Fruit fly (Drosophila melanogaster) Kc167 (cell line): ENCODE measurements around the gene Tango14.

Experiments used
- Myc ChIP-seq: fragments of >200 bp; optimal IDR thresholded peaks from 2 replicates; lab custom pipeline; 2017; ENCODE audit warnings: missing external identifiers
- Sin3A ChIP-seq: fragments of >200 bp; optimal IDR thresholded peaks from 2 replicates; lab custom pipeline; 2018; ENCODE audit warnings: missing external identifiers
- h ChIP-seq: fragments of >200 bp; optimal IDR thresholded peaks from 3 replicates; lab custom pipeline; 2018; ENCODE audit warnings: missing external identifiers
- insv ChIP-seq: fragments of >200 bp; optimal IDR thresholded peaks from 3 replicates; lab custom pipeline; 2018; ENCODE audit warnings: missing external identifiers
- psq ChIP-seq: fragments of >200 bp; optimal IDR thresholded peaks from 2 replicates; lab custom pipeline; 2017; ENCODE audit warnings: missing external identifiers
- ttk ChIP-seq: sonication (Bioruptor generic); optimal IDR thresholded peaks from 2 replicates; lab custom pipeline; 2017; ENCODE audit warnings: missing external identifiers

The Tango14 gene

DNA sequence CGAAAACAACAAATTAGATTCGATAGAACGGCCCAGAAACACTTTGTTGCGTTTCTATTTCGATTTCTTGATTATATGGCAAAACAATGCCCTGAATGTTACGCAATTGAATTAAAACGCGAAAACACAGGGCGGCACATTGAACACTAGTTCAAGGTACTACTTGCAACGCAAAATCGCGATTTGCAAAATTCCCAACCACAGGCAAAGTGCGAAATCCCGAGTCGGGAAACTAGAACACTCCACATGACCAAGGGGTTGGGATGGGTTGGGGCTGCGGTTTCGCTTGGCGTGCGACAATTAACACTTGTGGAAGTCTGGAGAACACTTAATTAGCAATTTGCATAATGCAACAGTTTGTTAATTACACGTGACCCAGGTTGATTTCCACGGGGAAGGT lies 34.2 kb upstream of the Tango14 start:
- TF ChIP-seq h (no peak), psq (no peak), Sin3A (lab: Kevin White, UChicago) (no peak), Myc (lab: Kevin White, UChicago) (no peak), ttk (lab: Kevin White, UChicago) (no peak), insv (lab: Kevin White, UChicago) (no peak)

DNA sequence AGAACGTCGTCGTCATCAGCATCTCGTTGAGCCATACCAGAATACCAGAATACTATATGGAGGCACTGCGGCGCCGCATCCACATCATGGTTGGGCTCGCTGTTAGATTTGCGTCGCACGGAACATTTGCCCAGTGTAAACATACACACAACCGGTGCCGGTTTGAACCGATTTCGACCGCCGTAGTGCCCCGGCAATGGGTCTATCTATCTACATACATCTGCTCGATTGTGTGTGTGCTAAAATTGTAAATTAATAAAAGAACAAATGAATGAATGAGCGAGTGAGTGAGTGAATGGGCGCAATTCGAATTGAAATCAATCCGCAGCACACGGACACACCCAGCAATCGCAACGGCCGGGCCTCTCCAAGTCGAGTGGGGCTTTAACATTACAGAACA lies 33.0 kb upstream of the Tango14 start:
- TF ChIP-seq insv (lab: Kevin White, UChicago) (no peak), Sin3A (lab: Kevin White, UChicago) (no peak), h (no peak), Myc (lab: Kevin White, UChicago) (no peak), psq (no peak), ttk (lab: Kevin White, UChicago) (no peak)

DNA sequence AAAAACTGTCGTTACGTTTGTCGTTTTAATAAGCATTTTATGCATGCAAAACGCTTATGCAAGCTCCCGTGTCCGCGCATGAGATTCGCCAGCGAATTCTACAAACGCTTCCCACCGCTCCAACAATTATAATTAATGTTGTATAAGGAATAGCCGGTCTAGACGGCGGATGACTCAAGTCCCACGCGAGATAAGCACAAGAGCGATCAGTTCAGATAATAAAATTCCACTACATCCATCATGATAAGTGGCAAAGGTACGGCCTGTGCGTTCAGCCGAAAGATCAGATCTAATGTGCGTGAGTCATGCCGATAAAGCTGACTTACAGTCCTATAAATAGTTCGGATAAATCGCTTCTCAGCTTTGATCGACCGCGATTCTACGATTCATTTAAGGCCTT lies 31.9 kb upstream of the Tango14 start:
- TF ChIP-seq Myc (lab: Kevin White, UChicago), result no peak
- TF ChIP-seq ttk (lab: Kevin White, UChicago), result no peak
- TF ChIP-seq Sin3A (lab: Kevin White, UChicago), result no peak
- no peak for TF ChIP-seq insv (lab: Kevin White, UChicago)
- no peak for TF ChIP-seq h
- TF ChIP-seq psq, result no peak

DNA sequence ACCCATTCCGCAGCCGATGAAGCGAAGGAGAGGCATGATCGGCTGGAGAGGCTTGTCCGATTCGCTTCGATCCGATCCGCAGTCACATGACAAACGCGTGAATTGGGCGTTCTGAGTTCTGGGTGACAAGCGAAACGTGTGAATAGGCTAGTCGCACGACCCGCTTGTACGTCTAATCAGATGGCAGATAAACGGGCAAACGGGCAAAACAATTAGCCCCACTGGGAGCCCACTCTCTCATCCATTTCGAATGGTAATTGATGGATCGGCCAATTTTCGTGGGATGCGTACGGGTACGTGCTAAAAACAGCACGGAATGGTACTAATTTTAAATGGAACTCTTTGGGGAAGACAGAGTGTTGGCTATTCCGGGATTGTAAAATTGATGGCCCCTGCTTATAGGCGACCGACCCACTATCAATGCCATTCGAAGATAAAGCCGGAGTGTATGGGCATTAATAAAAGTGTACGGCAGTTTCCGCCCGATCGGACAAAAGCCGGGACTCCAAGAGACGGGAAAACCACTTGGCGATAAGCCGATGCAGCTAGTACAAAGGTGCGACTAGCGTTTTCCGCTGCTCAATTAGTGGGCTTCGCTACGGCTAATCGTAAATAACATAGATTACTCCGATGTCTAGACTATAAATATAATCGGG lies 30.9 kb upstream of the Tango14 start:
- TF ChIP-seq ttk (lab: Kevin White, UChicago) (no peak), Sin3A (lab: Kevin White, UChicago) (no peak), h (no peak), Myc (lab: Kevin White, UChicago) (no peak), psq (no peak), insv (lab: Kevin White, UChicago) (no peak)

DNA sequence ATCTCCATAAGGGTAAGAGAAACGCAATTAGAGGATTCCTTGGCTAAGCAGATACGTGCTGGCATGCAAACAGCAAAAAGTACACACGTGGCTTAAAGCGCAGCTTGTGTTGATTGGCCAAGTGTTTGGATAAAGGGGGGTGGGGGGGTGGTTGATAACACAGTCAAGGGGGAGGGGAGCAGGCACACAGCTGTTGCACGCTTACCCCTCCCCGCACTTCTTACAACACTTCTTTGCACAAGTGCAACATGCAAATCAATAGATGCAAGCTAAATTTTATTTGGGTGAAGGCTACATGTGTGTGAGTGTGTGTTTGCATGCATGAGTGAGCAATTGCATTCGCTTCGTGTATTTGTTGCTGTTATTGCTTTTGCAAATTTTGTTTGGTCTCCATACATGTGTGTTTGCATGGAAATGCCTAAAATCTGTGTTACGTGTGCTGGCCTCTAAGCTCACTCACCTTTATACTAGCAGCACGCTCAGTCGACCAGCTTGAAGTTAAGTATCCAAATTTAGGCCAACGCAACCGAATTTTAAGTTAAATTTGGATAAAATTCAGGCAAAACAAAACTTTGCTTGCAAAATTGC lies 30.0 kb upstream of the Tango14 start:
- TF ChIP-seq h (no peak), ttk (lab: Kevin White, UChicago) (no peak), Myc (lab: Kevin White, UChicago) (no peak), insv (lab: Kevin White, UChicago) (no peak), Sin3A (lab: Kevin White, UChicago) (no peak), psq (no peak)

DNA sequence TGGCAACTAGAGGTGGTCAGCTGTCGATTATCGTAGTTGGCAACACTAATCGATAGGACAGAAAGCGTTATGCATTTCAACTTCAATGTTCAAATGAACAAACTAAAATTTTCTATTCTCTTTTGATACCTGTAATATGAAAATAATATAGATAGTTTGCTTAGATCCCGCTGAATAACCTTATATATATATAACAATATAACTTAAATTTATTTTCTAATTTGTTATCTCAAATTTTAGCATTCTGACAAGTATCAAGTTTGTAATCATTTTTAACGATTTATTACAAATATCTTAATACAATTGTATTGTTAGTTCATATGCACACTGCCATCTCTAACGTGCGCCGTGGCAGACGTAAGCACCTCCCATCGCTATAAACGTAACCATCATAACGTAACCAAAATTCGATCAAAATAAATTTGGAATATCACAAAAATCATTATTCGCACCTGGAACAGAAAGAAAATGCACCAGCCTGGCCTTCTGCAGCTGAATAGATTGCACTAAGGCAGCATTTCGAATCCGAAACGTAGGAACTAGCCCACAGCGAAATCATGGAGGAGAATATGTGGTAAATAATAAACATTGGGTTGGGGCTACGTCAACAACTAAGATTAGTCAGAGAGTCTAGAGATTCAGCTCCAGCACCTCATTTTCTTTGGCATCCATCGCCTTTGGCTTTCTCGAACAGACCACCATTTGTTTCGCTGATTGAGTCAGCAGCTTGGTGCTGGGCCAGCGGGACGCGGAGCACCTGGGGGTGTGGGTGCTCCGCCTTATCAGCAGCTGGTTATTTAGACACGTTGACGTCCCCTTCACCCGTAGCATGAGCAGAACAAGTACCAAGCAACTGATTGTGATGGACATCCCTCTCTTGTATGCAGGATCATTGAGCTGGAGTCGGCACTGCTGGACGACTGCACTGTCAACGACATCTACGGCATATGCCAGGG lies 29.3 kb upstream of the Tango14 start, which contains the start of the genes Pino and TBC1D23:
TSS of gene Pino (minus strand) at position 22 of the 956 bp plus-strand sequence.
TSS of gene TBC1D23 (plus strand) at position 385 of the 956 bp plus-strand sequence.
- TF ChIP-seq psq, result no peak
- TF ChIP-seq insv (lab: Kevin White, UChicago), result no peak
- no peak for TF ChIP-seq Sin3A (lab: Kevin White, UChicago)
- TF ChIP-seq Myc (lab: Kevin White, UChicago), result no peak
- no peak for TF ChIP-seq h
- TF ChIP-seq ttk (lab: Kevin White, UChicago), result no peak

DNA sequence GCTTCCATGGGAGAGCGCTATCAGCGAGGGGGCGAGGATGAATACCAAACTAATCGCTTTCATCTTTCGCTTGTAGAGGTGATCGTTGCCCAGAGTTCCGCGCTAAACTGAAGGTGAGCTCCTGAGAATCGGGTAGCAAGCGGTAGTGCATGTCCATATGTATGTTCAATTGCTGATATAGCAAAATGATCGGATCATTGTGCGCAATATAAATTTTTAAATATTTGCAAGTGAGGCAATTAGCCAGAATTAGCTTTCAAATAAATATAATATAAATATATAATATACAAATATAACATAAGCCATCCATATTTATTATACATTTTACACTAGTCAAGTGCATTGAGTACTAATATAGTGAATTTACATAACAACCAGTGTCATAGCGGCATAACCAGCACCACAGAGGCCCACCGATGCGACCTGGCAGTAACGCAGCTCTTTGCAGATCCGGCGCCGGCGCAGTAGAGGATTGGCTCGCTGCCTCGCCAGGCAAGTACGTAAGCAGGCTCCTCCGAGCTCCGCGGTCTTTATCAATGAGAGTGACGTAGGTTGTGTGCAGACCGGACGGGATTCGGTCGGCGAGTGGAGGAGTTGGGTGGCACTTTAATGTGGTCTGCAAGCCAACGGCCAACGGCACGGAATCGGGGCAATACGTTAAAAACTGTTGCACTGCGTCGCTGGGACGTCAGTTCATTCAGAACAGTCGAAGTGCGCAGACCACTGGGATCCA lies 24.3 kb upstream of the Tango14 start, which contains the start of the genes Iris and CG4577:
TSS of gene Iris (minus strand) at position 88 of the 733 bp plus-strand sequence.
TSS of gene CG4577 (plus strand) at position 683 of the 733 bp plus-strand sequence.
- no peak for TF ChIP-seq Sin3A (lab: Kevin White, UChicago)
- no peak for TF ChIP-seq psq
- no peak for TF ChIP-seq Myc (lab: Kevin White, UChicago)
- no peak for TF ChIP-seq ttk (lab: Kevin White, UChicago)
- TF ChIP-seq h, result no peak
- TF ChIP-seq insv (lab: Kevin White, UChicago), result no peak

DNA sequence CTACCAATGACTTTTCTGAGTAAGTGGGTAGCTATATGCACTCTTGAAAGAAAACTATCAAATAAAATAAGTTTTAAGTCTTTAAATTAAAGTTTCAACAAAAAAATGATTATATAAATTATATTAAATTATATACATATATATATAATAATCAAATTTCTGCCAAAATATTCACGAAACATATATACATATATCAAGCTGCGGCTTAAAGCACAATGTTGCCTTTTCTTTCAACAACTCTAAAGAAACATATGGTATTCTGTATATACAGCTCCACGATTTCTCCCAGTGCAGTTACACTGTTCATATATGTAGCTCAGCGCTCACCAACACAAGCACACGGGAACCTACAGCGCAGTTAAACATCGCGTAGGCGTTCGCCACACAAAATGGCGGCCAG lies 23.0 kb upstream of the Tango14 start:
- TF ChIP-seq Myc (lab: Kevin White, UChicago) (no peak), ttk (lab: Kevin White, UChicago) (no peak), Sin3A (lab: Kevin White, UChicago) (no peak), h (no peak), psq (no peak), insv (lab: Kevin White, UChicago) (no peak)

DNA sequence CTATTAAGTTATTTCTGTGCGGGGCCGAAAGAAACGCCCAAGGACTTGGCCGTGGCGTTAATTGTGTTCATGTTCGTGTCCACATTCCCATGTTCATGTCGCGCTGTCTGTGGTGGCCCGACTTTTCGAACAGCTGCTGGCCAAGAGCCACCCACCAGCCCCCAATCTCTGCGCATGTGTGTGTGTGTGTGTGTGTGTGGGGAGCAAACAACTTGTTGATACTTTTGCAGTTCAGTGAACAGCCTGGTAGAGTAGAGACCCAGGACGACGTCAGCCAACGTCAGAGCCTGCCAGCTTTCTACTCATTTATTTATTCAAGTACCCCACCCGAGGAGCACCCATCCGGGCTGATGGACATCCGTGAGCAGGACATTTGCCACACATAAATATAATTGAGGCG lies 21.5 kb upstream of the Tango14 start:
- TF ChIP-seq h, result no peak
- no peak for TF ChIP-seq Sin3A (lab: Kevin White, UChicago)
- TF ChIP-seq Myc (lab: Kevin White, UChicago), result no peak
- no peak for TF ChIP-seq psq
- no peak for TF ChIP-seq insv (lab: Kevin White, UChicago)
- TF ChIP-seq ttk (lab: Kevin White, UChicago), result no peak

DNA sequence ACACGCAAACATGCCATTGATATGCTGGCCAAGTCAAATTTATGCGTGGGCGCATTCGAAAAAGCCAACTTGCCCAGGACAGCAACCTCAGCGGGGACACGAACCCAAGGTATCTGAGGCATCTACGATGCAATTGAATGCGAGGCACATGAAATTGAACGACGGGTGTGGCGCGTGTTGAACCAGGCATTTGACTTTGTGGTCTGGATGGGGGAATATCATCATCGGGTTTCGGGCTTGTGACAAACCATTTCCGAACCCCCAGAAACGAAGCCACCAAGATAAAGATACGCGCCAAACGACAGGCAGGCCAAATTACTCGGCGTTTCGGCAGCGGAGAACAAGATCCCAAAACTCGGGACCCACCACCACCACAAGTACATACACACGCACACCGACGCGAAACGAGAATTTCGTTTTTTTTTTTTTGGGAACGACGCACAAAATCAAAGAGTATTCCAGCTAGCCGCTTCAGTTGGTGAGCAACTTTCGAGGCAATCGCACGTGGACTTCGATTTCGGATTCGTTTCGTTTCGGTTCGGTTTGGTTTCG lies 15.7 kb upstream of the Tango14 start, which contains the start of gene MFS3:
TSS of gene MFS3 (plus strand) at position 472 of the 552 bp plus-strand sequence.
- TF ChIP-seq h (no peak), insv (lab: Kevin White, UChicago) (no peak), Myc (lab: Kevin White, UChicago) (no peak), Sin3A (lab: Kevin White, UChicago) (no peak)
